Worm (Caenorhabditis elegans): Measurements from ENCODE around the gene C17C3.1.
A peak's percentile ranks its signal among the peaks of the same experiment; 100 is the strongest.

C17C3.1 gene

ce11 chrII:5589690-5590089 lies 19.3 kb downstream of the C17C3.1 start, which contains the start of gene C17G10.13:
C17G10.13 (minus strand) TSS chrII:5589790.
- TF ChIP-seq lsy-2 (tag; optimal IDR thresholded peaks at IDR 0.05) (no peak), cnd-1 (tag; optimal IDR thresholded peaks at IDR 0.05) (no peak), bed-3 (GFP tag; optimal IDR thresholded peaks at IDR 0.05) (no peak), elt-3 (tag; optimal IDR thresholded peaks at IDR 0.05) (no peak), nhr-12 (tag; optimal IDR thresholded peaks at IDR 0.05) (no peak), hlh-1 (tag; optimal IDR thresholded peaks at IDR 0.05) (no peak), mep-1 (tag; optimal IDR thresholded peaks at IDR 0.05) (no peak), ceh-39 (tag; optimal IDR thresholded peaks at IDR 0.05) (no peak), mls-2 (tag; optimal IDR thresholded peaks at IDR 0.05) (no peak), sem-2 (GFP tag; optimal IDR thresholded peaks at IDR 0.05) (no peak), sptf-1 (tag; optimal IDR thresholded peaks at IDR 0.05) (no peak), zip-8 (tag; optimal IDR thresholded peaks at IDR 0.05) (no peak), ztf-11 (tag; optimal IDR thresholded peaks at IDR 0.05) (no peak), snpc-4 (tag; optimal IDR thresholded peaks at IDR 0.05) (no peak), nhr-237 (tag; optimal IDR thresholded peaks at IDR 0.05) (no peak), blmp-1 (tag; optimal IDR thresholded peaks at IDR 0.05) (no peak), unc-62 (GFP tag; optimal IDR thresholded peaks at IDR 0.05) (no peak), tbx-8 (GFP tag; optimal IDR thresholded peaks at IDR 0.05) (no peak), unc-39 (tag; optimal IDR thresholded peaks at IDR 0.05) (no peak), unc-120 (tag; optimal IDR thresholded peaks at IDR 0.05; ENCODE audit: poor library complexity, severe bottlenecking) (no peak)

ce11 chrII:5591558-5591957 lies 21.2 kb downstream of the C17C3.1 start:
- no peak for TF ChIP-seq ceh-43 (GFP tag; optimal IDR thresholded peaks at IDR 0.05)
- TF ChIP-seq M03D4.4 (tag; optimal IDR thresholded peaks at IDR 0.05) = no peak
- no peak for TF ChIP-seq sptf-1 (tag; optimal IDR thresholded peaks at IDR 0.05)
- no peak for TF ChIP-seq lsy-2 (tag; optimal IDR thresholded peaks at IDR 0.05)
- no peak for TF ChIP-seq lin-32 (GFP tag; optimal IDR thresholded peaks at IDR 0.05)
- no peak for TF ChIP-seq mab-5 (tag; optimal IDR thresholded peaks at IDR 0.05)
- no peak for TF ChIP-seq bed-3 (GFP tag; optimal IDR thresholded peaks at IDR 0.05)
- no peak for TF ChIP-seq ztf-11 (tag; optimal IDR thresholded peaks at IDR 0.05)
- TF ChIP-seq zip-8 (tag; optimal IDR thresholded peaks at IDR 0.05) = no peak
- TF ChIP-seq ceh-39 (tag; optimal IDR thresholded peaks at IDR 0.05) = no peak
- no peak for TF ChIP-seq nhr-12 (tag; optimal IDR thresholded peaks at IDR 0.05)
- no peak for TF ChIP-seq nhr-237 (tag; optimal IDR thresholded peaks at IDR 0.05)
- no peak for TF ChIP-seq tbx-8 (GFP tag; optimal IDR thresholded peaks at IDR 0.05)
- TF ChIP-seq lin-13 (tag; optimal IDR thresholded peaks at IDR 0.05) = no peak
- TF ChIP-seq sem-2 (GFP tag; optimal IDR thresholded peaks at IDR 0.05) = no peak

ce11 chrII:5592857-5593256 lies 22.5 kb downstream of the C17C3.1 start:
- TF ChIP-seq snpc-4 (tag; optimal IDR thresholded peaks at IDR 0.05) = no peak
- TF ChIP-seq blmp-1 (tag; optimal IDR thresholded peaks at IDR 0.05) = no peak
- no peak for TF ChIP-seq nhr-76 (tag; optimal IDR thresholded peaks at IDR 0.05)
- no peak for TF ChIP-seq lin-32 (GFP tag; optimal IDR thresholded peaks at IDR 0.05)
- TF ChIP-seq ceh-39 (tag; optimal IDR thresholded peaks at IDR 0.05) = no peak
- TF ChIP-seq pha-4 (tag; optimal IDR thresholded peaks at IDR 0.05) = no peak
- TF ChIP-seq elt-1 (tag; optimal IDR thresholded peaks at IDR 0.05; ENCODE audit: borderline replicate concordance, insufficient read depth) = no peak
- TF ChIP-seq unc-39 (tag; optimal IDR thresholded peaks at IDR 0.05) = no peak
- no peak for TF ChIP-seq nhr-28 (tag; optimal IDR thresholded peaks at IDR 0.05)
- TF ChIP-seq M03D4.4 (tag; optimal IDR thresholded peaks at IDR 0.05) = no peak
- TF ChIP-seq mls-2 (tag; optimal IDR thresholded peaks at IDR 0.05) = no peak

ce11 chrII:5593377-5593932 lies 23.1 kb downstream of the C17C3.1 start, which contains the start of gene cdc-14:
cdc-14 (minus strand) TSS chrII:5593427.
- TF ChIP-seq blmp-1 (tag; optimal IDR thresholded peaks at IDR 0.05) (no peak), mep-1 (tag; optimal IDR thresholded peaks at IDR 0.05) (peak; percentile 87), unc-120 (tag; optimal IDR thresholded peaks at IDR 0.05; ENCODE audit: poor library complexity, severe bottlenecking) (peak; percentile 74), nhr-237 (tag; optimal IDR thresholded peaks at IDR 0.05) (peak; percentile 39), tbx-8 (GFP tag; optimal IDR thresholded peaks at IDR 0.05) (no peak), elt-1 (tag; optimal IDR thresholded peaks at IDR 0.05; ENCODE audit: borderline replicate concordance, insufficient read depth) (no peak), mls-2 (tag; optimal IDR thresholded peaks at IDR 0.05) (no peak), lin-13 (tag; optimal IDR thresholded peaks at IDR 0.05) (peak; percentile 81), ceh-83 (GFP tag; optimal IDR thresholded peaks at IDR 0.05) (no peak), hlh-1 (tag; optimal IDR thresholded peaks at IDR 0.05) (peak; percentile 86), lin-32 (GFP tag; optimal IDR thresholded peaks at IDR 0.05) (no peak), ham-2 (GFP tag; optimal IDR thresholded peaks at IDR 0.05) (no peak), ces-1 (GFP tag; optimal IDR thresholded peaks at IDR 0.05) (peak; percentile 45), snpc-4 (tag; optimal IDR thresholded peaks at IDR 0.05) (no peak), elt-3 (tag; optimal IDR thresholded peaks at IDR 0.05) (no peak), cnd-1 (tag; optimal IDR thresholded peaks at IDR 0.05) (peak; percentile 47), ztf-11 (tag; optimal IDR thresholded peaks at IDR 0.05) (no peak), flh-1 (GFP tag; optimal IDR thresholded peaks at IDR 0.05) (no peak), nhr-28 (tag; optimal IDR thresholded peaks at IDR 0.05) (no peak), zip-8 (tag; optimal IDR thresholded peaks at IDR 0.05) (no peak), ceh-43 (GFP tag; optimal IDR thresholded peaks at IDR 0.05) (no peak), M03D4.4 (tag; optimal IDR thresholded peaks at IDR 0.05) (no peak), drap-1 (GFP tag; optimal IDR thresholded peaks at IDR 0.05) (no peak), pha-4 (tag; optimal IDR thresholded peaks at IDR 0.05) (no peak), unc-62 (GFP tag; optimal IDR thresholded peaks at IDR 0.05) (peak; percentile 80), unc-39 (tag; optimal IDR thresholded peaks at IDR 0.05) (no peak), lsy-2 (tag; optimal IDR thresholded peaks at IDR 0.05) (peak; percentile 44), mab-5 (tag; optimal IDR thresholded peaks at IDR 0.05) (no peak), nhr-76 (tag; optimal IDR thresholded peaks at IDR 0.05) (no peak), ceh-39 (tag; optimal IDR thresholded peaks at IDR 0.05) (peak; percentile 75), nhr-2 (tag; optimal IDR thresholded peaks at IDR 0.05) (peak; percentile 2), nhr-12 (tag; optimal IDR thresholded peaks at IDR 0.05) (no peak), bed-3 (GFP tag; optimal IDR thresholded peaks at IDR 0.05) (no peak), sem-2 (GFP tag; optimal IDR thresholded peaks at IDR 0.05) (no peak)

Measured in whole organism, mixed stage, embryonic.